Worm (Caenorhabditis elegans) whole organism, dauer: Measurements from ENCODE around the gene F35B3.4.

Source experiments
- unc-62 ChIP-seq: sonication (generic microtip); optimal IDR thresholded peaks from 2 replicates; lab custom pipeline; 2017; ENCODE audit warnings: missing biosample characterization, missing genetic modification reagents, missing genetic modification characterization

Gene F35B3.4

ce11 chrX:16976043-16976442, 44.7 kb downstream of the F35B3.4 start, which contains the start of gene F52G3.5:
F52G3.5 (minus strand) TSS chrX:16976143.
- no peak for TF ChIP-seq unc-62 (GFP tag; lab: Kevin White, UChicago)
